Fruit fly (Drosophila melanogaster) Kc167 (cell line): ENCODE measurements around the gene Dic61B.

ENCODE experiments used
- Myc ChIP-seq: fragments of >200 bp; optimal IDR thresholded peaks from 2 replicates; lab custom pipeline; 2017; ENCODE audit warnings: missing external identifiers
- insv ChIP-seq: fragments of >200 bp; optimal IDR thresholded peaks from 3 replicates; lab custom pipeline; 2018; ENCODE audit warnings: missing external identifiers
- psq ChIP-seq: fragments of >200 bp; optimal IDR thresholded peaks from 2 replicates; lab custom pipeline; 2017; ENCODE audit warnings: missing external identifiers

DNA sequence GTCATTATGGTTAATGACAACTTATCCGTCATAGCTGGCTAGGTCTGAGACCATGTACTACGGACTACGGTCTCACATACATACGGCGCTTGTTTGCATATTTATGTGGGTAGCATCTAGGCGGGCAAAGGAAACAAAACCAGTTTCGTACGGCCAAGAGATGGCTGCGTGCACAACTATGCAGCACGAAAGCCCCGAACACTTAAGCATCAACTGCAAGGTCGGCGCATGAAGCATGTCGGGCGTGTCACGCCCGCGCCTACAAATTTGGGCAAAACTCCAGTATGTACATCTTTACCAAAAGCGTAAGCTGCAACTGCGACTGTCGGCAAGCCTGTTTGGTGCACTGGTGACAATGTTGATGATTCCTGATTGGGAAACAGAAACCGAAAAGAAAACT lies 25.5 kb upstream of the Dic61B start:
- no peak for TF ChIP-seq insv
- TF ChIP-seq psq (lab: Kevin White, UChicago): no peak
- no peak for TF ChIP-seq Myc (lab: Kevin White, UChicago)
